Fruit fly (Drosophila melanogaster): ENCODE results near the gene CG14696.

The CG14696 gene

DNA sequence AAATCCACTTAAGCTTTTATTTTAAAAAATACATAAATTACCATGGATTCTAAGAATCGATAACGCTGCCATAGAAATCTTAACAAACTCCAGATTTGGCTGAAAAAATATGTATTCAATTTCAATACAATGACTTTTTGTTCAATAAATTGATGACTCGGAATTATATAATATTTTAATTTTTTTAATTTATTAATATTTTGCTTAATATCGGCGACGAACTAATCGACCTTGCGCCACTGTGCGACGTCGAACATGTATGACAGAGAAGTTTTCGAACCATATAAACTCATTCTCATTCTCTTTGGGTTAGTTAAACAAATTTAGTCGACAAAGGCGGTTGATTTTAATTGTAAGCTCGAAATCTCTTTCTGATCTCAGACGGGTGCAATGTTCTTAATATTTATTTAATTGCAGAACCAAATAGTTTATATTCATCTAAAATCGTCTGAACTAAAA, 35.3 kb downstream of the CG14696 start, which contains the start of gene CG42394 (continued):
- TF ChIP-seq N (GFP tag; optimal IDR thresholded peaks at IDR 0.05) (no peak), jim (GFP tag; optimal IDR thresholded peaks at IDR 0.05) (no peak), sv (GFP tag; optimal IDR thresholded peaks at IDR 0.05) (peak; percentile 87), Dif (GFP tag; optimal IDR thresholded peaks at IDR 0.05; ENCODE audit: partially characterized antibody) (no peak), br (GFP tag; optimal IDR thresholded peaks at IDR 0.05) (peak; percentile 72), Hr83 (GFP tag; optimal IDR thresholded peaks at IDR 0.05; ENCODE audit: poor library complexity, severe bottlenecking) (peak; percentile 66), h (GFP tag; optimal IDR thresholded peaks at IDR 0.05) (peak; percentile 90), foxo (GFP tag; optimal IDR thresholded peaks at IDR 0.05) (peak in 1 of 2 experiments; percentile 93), brk (GFP tag; optimal IDR thresholded peaks at IDR 0.05) (peak; percentile 77), ey (GFP tag; optimal IDR thresholded peaks at IDR 0.05) (peak; percentile 70), HLH106 (tag; optimal IDR thresholded peaks at IDR 0.05) (peak; percentile 93), psq (GFP tag; optimal IDR thresholded peaks at IDR 0.05) (peak; percentile 81)

DNA sequence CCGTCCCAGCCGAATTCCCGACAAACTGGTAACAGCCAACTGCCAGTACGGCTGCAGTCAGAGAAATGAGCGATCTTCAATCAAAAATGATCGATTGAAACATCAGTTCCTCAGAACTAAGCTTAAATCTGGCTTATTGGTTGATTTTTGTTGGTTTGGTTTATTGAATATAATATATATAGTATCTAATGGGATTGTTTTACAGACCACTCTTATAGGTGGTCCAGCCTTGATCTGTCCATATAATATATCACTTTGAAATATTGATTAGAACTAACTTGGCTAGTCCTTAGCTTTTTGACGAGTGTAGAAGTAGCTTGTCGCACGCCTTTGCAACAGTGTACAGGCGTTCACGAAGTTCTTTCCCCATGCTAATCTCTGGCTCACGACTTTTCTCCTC, 42.4 kb downstream of the CG14696 start:
- no peak for TF ChIP-seq tai (GFP tag; optimal IDR thresholded peaks at IDR 0.05)
- TF ChIP-seq foxo (GFP tag; optimal IDR thresholded peaks at IDR 0.05), result peak in 1 of 2 experiments; percentile 12
- no peak for TF ChIP-seq lola (GFP tag; optimal IDR thresholded peaks at IDR 0.05)
- no peak for TF ChIP-seq br (GFP tag; optimal IDR thresholded peaks at IDR 0.05)
- peak; percentile 17 for TF ChIP-seq Sp1 (GFP tag; optimal IDR thresholded peaks at IDR 0.05)
- peak; percentile 19 for TF ChIP-seq HLH106 (tag; optimal IDR thresholded peaks at IDR 0.05)
- TF ChIP-seq h (GFP tag; optimal IDR thresholded peaks at IDR 0.05), result peak; percentile 25
- TF ChIP-seq OdsH (GFP tag; optimal IDR thresholded peaks at IDR 0.05), result peak; percentile 13

DNA sequence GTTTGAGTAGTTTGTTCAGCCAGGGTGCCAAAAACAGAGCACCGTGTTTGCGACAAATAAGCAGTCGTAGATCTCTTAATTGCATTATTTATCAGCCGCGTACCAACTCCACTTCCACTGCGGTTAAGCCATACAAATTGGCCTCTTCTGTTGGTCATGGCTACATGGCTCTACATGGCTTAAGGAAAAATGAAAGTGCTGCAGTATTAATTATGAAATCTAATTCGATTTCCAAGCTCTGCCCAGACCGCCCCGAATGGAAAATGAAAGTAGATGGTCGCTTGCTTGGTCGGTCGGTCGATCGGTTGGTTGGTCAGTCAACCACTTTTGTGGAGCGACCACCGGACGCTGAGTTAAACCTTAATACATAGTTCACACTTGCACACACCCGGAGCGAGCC, 47.9 kb downstream of the CG14696 start:
- TF ChIP-seq brk (GFP tag; optimal IDR thresholded peaks at IDR 0.05), result no peak
- TF ChIP-seq fru (GFP tag; optimal IDR thresholded peaks at IDR 0.05), result no peak
- TF ChIP-seq Sp1 (GFP tag; optimal IDR thresholded peaks at IDR 0.05), result no peak
- TF ChIP-seq OdsH (GFP tag; optimal IDR thresholded peaks at IDR 0.05), result no peak
- TF ChIP-seq Hnf4 (GFP tag; optimal IDR thresholded peaks at IDR 0.05), result no peak
- no peak for TF ChIP-seq N (GFP tag; optimal IDR thresholded peaks at IDR 0.05)
- no peak for TF ChIP-seq ey (GFP tag; optimal IDR thresholded peaks at IDR 0.05)
- TF ChIP-seq sv (GFP tag; optimal IDR thresholded peaks at IDR 0.05), result no peak
- TF ChIP-seq Rel (GFP tag; optimal IDR thresholded peaks at IDR 0.05), result no peak
- TF ChIP-seq Rel (tag; optimal IDR thresholded peaks at IDR 0.05), result no peak
- TF ChIP-seq CG9705 (GFP tag; optimal IDR thresholded peaks at IDR 0.05), result no peak
- TF ChIP-seq Jra (GFP tag; optimal IDR thresholded peaks at IDR 0.05), result no peak
- TF ChIP-seq sage (GFP tag; optimal IDR thresholded peaks at IDR 0.05), result no peak
- TF ChIP-seq pan (optimal IDR thresholded peaks at IDR 0.05), result no peak
- TF ChIP-seq Dif (GFP tag; optimal IDR thresholded peaks at IDR 0.05; ENCODE audit: partially characterized antibody), result no peak
- no peak for TF ChIP-seq foxo (GFP tag; optimal IDR thresholded peaks at IDR 0.05)

DNA sequence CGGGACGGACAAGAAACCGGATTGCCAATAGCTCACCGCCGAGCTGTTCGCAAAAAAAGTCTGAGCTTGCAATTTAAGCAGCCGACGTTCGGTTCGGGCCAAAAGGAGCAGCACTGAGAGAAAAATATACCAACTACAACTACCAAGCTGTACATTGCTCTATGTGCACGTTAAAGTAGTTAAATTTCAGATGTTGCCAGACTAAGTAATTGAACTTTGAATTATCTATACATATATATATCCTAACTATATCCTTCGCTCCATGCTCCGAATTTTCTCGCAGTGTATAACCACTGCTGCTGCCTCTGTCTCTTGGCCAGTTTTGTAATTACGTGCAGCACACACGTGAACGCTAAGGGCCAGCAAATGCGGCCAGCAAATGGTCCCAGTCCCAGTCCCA, 49.9 kb downstream of the CG14696 start:
- TF ChIP-seq dmrt93B (GFP tag; optimal IDR thresholded peaks at IDR 0.05) (peak; percentile 89), tai (GFP tag; optimal IDR thresholded peaks at IDR 0.05) (peak; percentile 75), HLH106 (tag; optimal IDR thresholded peaks at IDR 0.05) (peak; percentile 96), psq (GFP tag; optimal IDR thresholded peaks at IDR 0.05) (peak; percentile 92), Dfd (GFP tag; optimal IDR thresholded peaks at IDR 0.05) (no peak), Mio (GFP tag; optimal IDR thresholded peaks at IDR 0.05) (no peak), h (GFP tag; optimal IDR thresholded peaks at IDR 0.05) (peak; percentile 97), Myc (optimal IDR thresholded peaks at IDR 0.05) (no peak), Rel (GFP tag; optimal IDR thresholded peaks at IDR 0.05) (peak; percentile 90), Rel (tag; optimal IDR thresholded peaks at IDR 0.05) (peak; percentile 70), jim (GFP tag; optimal IDR thresholded peaks at IDR 0.05) (no peak), dsf (GFP tag; optimal IDR thresholded peaks at IDR 0.05; ENCODE audit: borderline replicate concordance) (peak; percentile 57), rgr (GFP tag; optimal IDR thresholded peaks at IDR 0.05) (peak; percentile 95), GATAd (GFP tag; optimal IDR thresholded peaks at IDR 0.05) (no peak), sage (GFP tag; optimal IDR thresholded peaks at IDR 0.05) (peak; percentile 95), lola (GFP tag; optimal IDR thresholded peaks at IDR 0.05) (no peak), dl (GFP tag; optimal IDR thresholded peaks at IDR 0.05; ENCODE audit: insufficient read depth in 1 of 2, partially characterized antibody in 2 of 2) (no peak), br (GFP tag; optimal IDR thresholded peaks at IDR 0.05) (peak; percentile 94), pan (optimal IDR thresholded peaks at IDR 0.05) (no peak), Abd-B (GFP tag; optimal IDR thresholded peaks at IDR 0.05) (no peak), brk (GFP tag; optimal IDR thresholded peaks at IDR 0.05) (peak; percentile 95), Dif (GFP tag; optimal IDR thresholded peaks at IDR 0.05; ENCODE audit: partially characterized antibody) (no peak), Hr83 (GFP tag; optimal IDR thresholded peaks at IDR 0.05; ENCODE audit: poor library complexity, severe bottlenecking) (peak; percentile 63), foxo (GFP tag; optimal IDR thresholded peaks at IDR 0.05) (peak; percentile 67 to 97), OdsH (GFP tag; optimal IDR thresholded peaks at IDR 0.05) (peak; percentile 96), Hr78 (GFP tag; optimal IDR thresholded peaks at IDR 0.05) (no peak), woc (GFP tag; optimal IDR thresholded peaks at IDR 0.05) (peak; percentile 92), CrebA (GFP tag; optimal IDR thresholded peaks at IDR 0.05; ENCODE audit: borderline replicate concordance) (peak; percentile 89), fru (GFP tag; optimal IDR thresholded peaks at IDR 0.05) (peak; percentile 96), Hnf4 (GFP tag; optimal IDR thresholded peaks at IDR 0.05) (peak; percentile 90), Jra (GFP tag; optimal IDR thresholded peaks at IDR 0.05) (peak; percentile 79), N (GFP tag; optimal IDR thresholded peaks at IDR 0.05) (no peak), sv (GFP tag; optimal IDR thresholded peaks at IDR 0.05) (no peak), CG32264 (GFP tag; optimal IDR thresholded peaks at IDR 0.05) (peak; percentile 86), ey (GFP tag; optimal IDR thresholded peaks at IDR 0.05) (peak; percentile 90), CG9705 (GFP tag; optimal IDR thresholded peaks at IDR 0.05) (peak; percentile 90), Vsx2 (GFP tag; optimal IDR thresholded peaks at IDR 0.05; ENCODE audit: partially characterized antibody) (peak; percentile 6), Sp1 (GFP tag; optimal IDR thresholded peaks at IDR 0.05) (peak; percentile 97), usp (GFP tag; optimal IDR thresholded peaks at IDR 0.05) (no peak)

Measured in whole organism, wandering third instar larva.